Fruit fly (Drosophila melanogaster) whole organism: ENCODE data around the gene CG34289.

ENCODE experiments used
- CG8478 ChIP-seq: fragments of >200 bp; optimal IDR thresholded peaks from 2 replicates; lab custom pipeline; 2018; ENCODE audit warnings: inconsistent platforms
- psq ChIP-seq: fragments of >200 bp; optimal IDR thresholded peaks from 2 replicates; lab custom pipeline; 2017
- usp ChIP-seq: fragments of >200 bp; optimal IDR thresholded peaks from 2 replicates; lab custom pipeline; 2017; ENCODE audit warnings: missing biosample characterization, missing genetic modification characterization, mixed read lengths

dm6 chr3R:23556843-23557242, 49.6 kb upstream of the CG34289 start, which contains the start of gene CG10164:
- no peak for TF ChIP-seq usp (GFP tag; lab: Kevin White, UChicago)
- no peak for TF ChIP-seq CG8478 (lab: Kevin White, UChicago)
- TF ChIP-seq psq: no peak
